Worm (Caenorhabditis elegans) whole organism, late embryonic: Measurements from ENCODE around the gene srxa-10.

ENCODE experiments used
- C38D4.7 ChIP-seq: fragments of 200-800 bp; sonication (Bioruptor generic); optimal IDR thresholded peaks from 2 replicates; lab custom pipeline; 2018; ENCODE audit warnings: mild to moderate bottlenecking, missing genetic modification characterization, moderate library complexity, missing compliant biosample characterization
- F13H6.1 ChIP-seq: sonication (generic microtip); optimal IDR thresholded peaks from 2 replicates; lab custom pipeline; 2016; ENCODE audit warnings: missing genetic modification characterization, missing compliant biosample characterization
- Y22D7AL.16 ChIP-seq: sonication (generic microtip); optimal IDR thresholded peaks from 2 replicates; lab custom pipeline; 2016; ENCODE audit warnings: missing genetic modification characterization, missing compliant biosample characterization
- ahr-1 ChIP-seq: sonication (generic microtip); optimal IDR thresholded peaks from 2 replicates; lab custom pipeline; 2016; ENCODE audit warnings: missing genetic modification characterization, missing compliant biosample characterization
- ceh-14 ChIP-seq: sonication (generic microtip); optimal IDR thresholded peaks from 2 replicates; lab custom pipeline; 2016; ENCODE audit warnings: missing genotype, missing genetic modification characterization, missing compliant biosample characterization
- ceh-18 ChIP-seq: sonication (generic microtip); optimal IDR thresholded peaks from 2 replicates; lab custom pipeline; 2016; ENCODE audit warnings: missing genetic modification characterization, missing compliant biosample characterization
- ceh-30 ChIP-seq: fragments of 150-350 bp; optimal IDR thresholded peaks from 2 replicates; lab custom pipeline; 2014; ENCODE audit warnings: missing biosample characterization, missing genetic modification characterization
- ceh-31 ChIP-seq: sonication (generic microtip); optimal IDR thresholded peaks from 2 replicates; lab custom pipeline; 2016; ENCODE audit warnings: missing genetic modification characterization, missing compliant biosample characterization
- ceh-34 ChIP-seq: sonication (generic microtip); optimal IDR thresholded peaks from 2 replicates; lab custom pipeline; 2016; ENCODE audit warnings: mild to moderate bottlenecking, missing genetic modification characterization, missing compliant biosample characterization
- ceh-45 ChIP-seq: fragments of 200-800 bp; sonication (Bioruptor generic); IDR thresholded peaks from 2 replicates; pipeline ENCODE4 v1.3.6; 2022; ENCODE audit warnings: missing genetic modification reagents, missing genetic modification characterization, missing compliant biosample characterization
- ceh-6 ChIP-seq: fragments of 200-800 bp; sonication (Bioruptor generic); optimal IDR thresholded peaks from 2 replicates; lab custom pipeline; 2018; ENCODE audit warnings: mild to moderate bottlenecking, missing genetic modification characterization, missing compliant biosample characterization
- ceh-9 ChIP-seq: sonication (generic microtip); optimal IDR thresholded peaks from 2 replicates; lab custom pipeline; 2016; ENCODE audit warnings: mild to moderate bottlenecking, missing genetic modification characterization, inconsistent platforms, missing compliant biosample characterization
- che-1 ChIP-seq: sonication (generic microtip); optimal IDR thresholded peaks from 2 replicates; lab custom pipeline; 2016; ENCODE audit warnings: mild to moderate bottlenecking, missing genetic modification characterization, missing compliant biosample characterization
- ets-4 ChIP-seq: sonication (generic microtip); optimal IDR thresholded peaks from 2 replicates; lab custom pipeline; 2016; ENCODE audit warnings: missing genetic modification characterization, missing compliant biosample characterization
- fkh-10 ChIP-seq: fragments of 150-350 bp; optimal IDR thresholded peaks from 2 replicates; lab custom pipeline; 2014; ENCODE audit warnings: missing biosample characterization, missing genetic modification reagents, missing genetic modification characterization
- fkh-6 ChIP-seq: sonication (generic microtip); optimal IDR thresholded peaks from 2 replicates; lab custom pipeline; 2016; ENCODE audit warnings: missing genetic modification characterization, missing compliant biosample characterization
- hlh-13 ChIP-seq: fragments of 200-800 bp; sonication (Bioruptor generic); optimal IDR thresholded peaks from 2 replicates; lab custom pipeline; 2018; ENCODE audit warnings: mild to moderate bottlenecking, missing genetic modification characterization, missing compliant biosample characterization
- hlh-30 ChIP-seq: sonication (generic microtip); optimal IDR thresholded peaks from 2 replicates; lab custom pipeline; 2017; ENCODE audit warnings: antibody characterized with exemption, missing genetic modification characterization, missing compliant biosample characterization; ENCODE audit not compliant: insufficient read depth
- lin-11 ChIP-seq: fragments of 200-800 bp; sonication (Bioruptor generic); optimal IDR thresholded peaks from 2 replicates; lab custom pipeline; 2018; ENCODE audit warnings: mild to moderate bottlenecking, missing genetic modification characterization, missing compliant biosample characterization
- madf-2 ChIP-seq: sonication (generic microtip); optimal IDR thresholded peaks from 2 replicates; lab custom pipeline; 2017; ENCODE audit warnings: missing genetic modification characterization, missing compliant biosample characterization
- nhr-11 ChIP-seq: fragments of 150-350 bp; optimal IDR thresholded peaks from 2 replicates; lab custom pipeline; 2014; ENCODE audit warnings: missing biosample characterization, missing genetic modification characterization
- npax-4 ChIP-seq: sonication (generic microtip); optimal IDR thresholded peaks from 2 replicates; lab custom pipeline; 2016; ENCODE audit warnings: missing genetic modification characterization, missing compliant biosample characterization
- pag-3 ChIP-seq: sonication (generic microtip); optimal IDR thresholded peaks from 2 replicates; lab custom pipeline; 2016; ENCODE audit warnings: missing compliant biosample characterization, missing genetic modification characterization, borderline replicate concordance
- pqm-1 ChIP-seq: sonication (generic microtip); optimal IDR thresholded peaks from 2 replicates; lab custom pipeline; 2016; ENCODE audit warnings: missing genetic modification characterization, missing compliant biosample characterization
- pros-1 ChIP-seq: fragments of 150-350 bp; optimal IDR thresholded peaks from 2 replicates; lab custom pipeline; 2014; ENCODE audit warnings: missing biosample characterization, missing genetic modification reagents, missing genetic modification characterization
- sdc-2 ChIP-seq: sonication (generic microtip); optimal IDR thresholded peaks from 2 replicates; lab custom pipeline; 2016; ENCODE audit warnings: missing genotype, missing genetic modification characterization, missing compliant biosample characterization
- sox-2 ChIP-seq: fragments of 200-800 bp; sonication (Bioruptor generic); IDR thresholded peaks from 2 replicates; pipeline ENCODE4 v1.3.6; 2022; ENCODE audit warnings: missing genetic modification reagents, missing genetic modification characterization, missing compliant biosample characterization
- sox-4 ChIP-seq: sonication (generic microtip); optimal IDR thresholded peaks from 2 replicates; lab custom pipeline; 2017; ENCODE audit warnings: mild to moderate bottlenecking, missing genetic modification characterization, inconsistent platforms, missing compliant biosample characterization
- syd-9 ChIP-seq: sonication (generic microtip); optimal IDR thresholded peaks from 2 replicates; lab custom pipeline; 2016; ENCODE audit warnings: mild to moderate bottlenecking, missing genetic modification characterization, moderate library complexity, missing compliant biosample characterization
- ttx-3 ChIP-seq: sonication (generic microtip); optimal IDR thresholded peaks from 2 replicates; lab custom pipeline; 2016; ENCODE audit warnings: missing genetic modification reagents, missing genetic modification characterization, missing compliant biosample characterization
- unc-3 ChIP-seq, 2 experiments: fragments of 200-800 bp in 1 of 2; sonication (Bioruptor generic) in 1 of 2; sonication (generic microtip) in 1 of 2; conservative IDR thresholded peaks in 1 of 2; optimal IDR thresholded peaks in 1 of 2; 2 replicates each; pipeline versions ENCODE4 v1.3.6 to Lab custom; 2016 to 2022; ENCODE audit warnings: missing compliant biosample characterization in 2 of 2, missing genetic modification characterization in 2 of 2, missing genetic modification reagents in 1 of 2
- unc-55 ChIP-seq: sonication (generic microtip); optimal IDR thresholded peaks from 2 replicates; lab custom pipeline; 2017; ENCODE audit warnings: missing biosample characterization, missing genetic modification reagents, missing genetic modification characterization
- unc-86 ChIP-seq: sonication (generic microtip); optimal IDR thresholded peaks from 2 replicates; lab custom pipeline; 2016; ENCODE audit warnings: missing genetic modification characterization, missing compliant biosample characterization
- ztf-16 ChIP-seq: sonication (generic microtip); optimal IDR thresholded peaks from 2 replicates; lab custom pipeline; 2017; ENCODE audit warnings: missing genetic modification characterization, missing compliant biosample characterization

Gene srxa-10

DNA sequence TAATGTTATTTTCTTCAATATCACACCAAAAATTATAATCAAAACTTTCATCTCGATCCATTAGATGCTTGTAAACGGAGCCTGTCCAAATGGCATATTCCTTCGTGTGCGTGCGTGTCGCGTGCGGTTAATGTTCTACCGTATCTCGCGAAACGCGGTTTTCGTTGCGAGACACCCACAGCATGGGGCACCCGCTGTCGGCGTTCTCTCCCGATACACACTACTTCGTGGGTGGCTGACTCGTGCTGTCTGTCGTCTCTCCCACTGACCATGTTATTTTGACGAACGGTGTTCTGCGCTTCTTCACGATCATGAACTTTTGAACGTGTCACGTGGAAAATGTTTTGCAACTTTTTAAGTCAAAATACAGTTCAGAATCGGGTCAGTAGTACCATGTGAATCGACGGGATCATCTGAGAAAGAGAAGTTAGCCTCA, 30.9 kb downstream of the srxa-10 start (continued):
- peak; percentile 61 for TF ChIP-seq sox-2 (GFP tag; lab: Robert Waterston, UW)
- peak; percentile 55 for TF ChIP-seq ceh-45 (GFP tag; lab: Robert Waterston, UW)
- peak; percentile 20 for TF ChIP-seq fkh-6 (tag; lab: Kevin White, UChicago)
- peak; percentile 68 for TF ChIP-seq unc-3 (GFP tag; conservative IDR thresholded peaks at IDR 0.05; lab: Robert Waterston, UW)
- peak; percentile 39 for TF ChIP-seq unc-3 (tag; optimal IDR thresholded peaks at IDR 0.05; lab: Kevin White, UChicago)
- peak; percentile 96 for TF ChIP-seq hlh-30 (tag; lab: Kevin White, UChicago)
- peak; percentile 45 for TF ChIP-seq sdc-2 (tag; lab: Kevin White, UChicago)
- peak; percentile 51 for TF ChIP-seq Y22D7AL.16 (tag; lab: Kevin White, UChicago)
- peak; percentile 62 for TF ChIP-seq ets-4 (tag; lab: Kevin White, UChicago)
- peak; percentile 66 for TF ChIP-seq C38D4.7 (GFP tag; lab: Kevin White, UChicago)
- peak; percentile 84 for TF ChIP-seq syd-9 (tag; lab: Kevin White, UChicago)
- TF ChIP-seq F13H6.1 (tag; lab: Kevin White, UChicago), result peak; percentile 89
- TF ChIP-seq ceh-9 (tag; lab: Kevin White, UChicago), result no peak
- peak; percentile 56 for TF ChIP-seq che-1
- peak; percentile 92 for TF ChIP-seq pros-1 (tag; lab: Kevin White, UChicago)
- TF ChIP-seq fkh-10 (GFP tag; lab: Kevin White, UChicago), result no peak

DNA sequence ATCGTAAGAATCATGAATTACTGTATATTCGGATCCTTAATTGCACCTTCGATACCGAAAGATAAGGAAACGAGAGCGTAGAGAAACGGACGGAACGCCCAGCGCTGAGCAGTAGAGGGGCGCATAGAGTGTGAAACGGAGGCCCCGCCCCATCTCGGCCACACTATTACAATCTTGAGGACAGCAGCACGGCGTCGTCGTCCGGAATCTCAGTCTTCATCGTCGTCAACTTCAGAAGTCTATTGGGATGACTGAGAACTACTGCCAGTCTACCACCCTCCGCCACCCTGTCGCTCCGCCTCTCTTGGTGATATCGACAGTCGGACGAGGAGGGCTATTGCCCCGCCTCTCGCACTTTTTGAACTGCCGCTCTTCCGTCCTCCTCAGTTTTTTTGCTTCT, 31.6 kb downstream of the srxa-10 start:
- TF ChIP-seq ahr-1 (tag; lab: Kevin White, UChicago) (no peak), ceh-18 (tag; lab: Kevin White, UChicago) (no peak), F13H6.1 (tag; lab: Kevin White, UChicago) (no peak), unc-86 (no peak), ceh-31 (tag; lab: Kevin White, UChicago) (no peak), lin-11 (tag; lab: Kevin White, UChicago) (no peak), hlh-13 (GFP tag; lab: Kevin White, UChicago) (no peak), fkh-10 (GFP tag; lab: Kevin White, UChicago) (no peak), npax-4 (no peak), ceh-14 (tag; lab: Kevin White, UChicago) (no peak), pqm-1 (no peak), ceh-34 (tag; lab: Kevin White, UChicago) (no peak), ceh-30 (tag; lab: Kevin White, UChicago) (no peak)

DNA sequence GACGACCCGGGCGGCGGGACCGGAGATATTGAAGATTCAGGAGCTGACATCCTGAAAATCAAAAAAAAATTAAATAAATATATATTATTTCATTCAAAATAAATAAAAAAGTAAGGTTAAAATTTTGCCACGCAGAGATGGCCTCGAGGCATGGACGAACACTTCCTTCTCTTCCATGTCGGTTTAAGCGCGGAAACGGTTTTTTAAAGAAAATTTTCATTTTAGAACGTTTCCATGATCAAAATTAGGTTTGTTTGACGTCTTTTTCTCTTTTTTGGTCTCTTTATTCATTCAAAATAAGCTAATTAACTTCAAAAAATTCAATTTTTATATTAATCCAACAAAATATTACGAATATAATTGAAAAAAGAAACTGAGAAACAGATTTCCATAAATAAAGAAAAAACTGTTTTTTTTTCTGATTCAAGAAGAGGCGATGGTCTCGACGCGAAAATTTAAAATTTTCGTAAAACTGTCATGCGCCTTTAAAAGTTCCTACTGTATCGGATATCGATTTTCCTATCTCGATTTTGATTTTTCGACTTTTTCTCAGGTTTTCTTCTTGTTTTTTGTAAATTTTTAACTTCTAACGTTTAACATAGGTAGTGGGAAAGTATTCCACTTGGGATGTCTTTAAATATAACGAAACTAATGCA, 34.1 kb downstream of the srxa-10 start, which contains the start of gene gcc-2:
Gene gcc-2, minus strand, starts transcription at position 51 of the 656 bp plus-strand sequence.
- TF ChIP-seq fkh-10 (GFP tag; lab: Kevin White, UChicago) (no peak), sdc-2 (tag; lab: Kevin White, UChicago) (no peak), pag-3 (tag; lab: Kevin White, UChicago) (no peak), ttx-3 (tag; lab: Kevin White, UChicago) (no peak), ahr-1 (tag; lab: Kevin White, UChicago) (no peak), nhr-11 (tag; lab: Kevin White, UChicago) (no peak), ztf-16 (tag; lab: Kevin White, UChicago) (no peak), sox-4 (tag; lab: Kevin White, UChicago) (no peak), unc-55 (GFP tag; lab: Kevin White, UChicago) (no peak), ceh-6 (GFP tag; lab: Kevin White, UChicago) (no peak), sox-2 (GFP tag; lab: Robert Waterston, UW) (no peak), F13H6.1 (tag; lab: Kevin White, UChicago) (no peak), madf-2 (tag; lab: Kevin White, UChicago) (no peak), pqm-1 (no peak), Y22D7AL.16 (tag; lab: Kevin White, UChicago) (no peak)
